Worm (Caenorhabditis elegans) whole organism, L2 larva: Measurements from ENCODE around the gene Y54E2A.8.

Experiments
- aly-2 ChIP-seq: fragments of 150-350 bp; optimal IDR thresholded peaks from 2 replicates; lab custom pipeline; 2014; ENCODE audit warnings: missing biosample characterization, missing genetic modification characterization
- blmp-1 ChIP-seq: sonication (generic microtip); optimal IDR thresholded peaks from 2 replicates; lab custom pipeline; 2017; ENCODE audit warnings: missing genetic modification characterization, mild to moderate bottlenecking, missing compliant biosample characterization, antibody characterized with exemption, moderate library complexity; ENCODE audit not compliant: insufficient read depth
- ceh-16 ChIP-seq: fragments of 150-350 bp; optimal IDR thresholded peaks from 2 replicates; lab custom pipeline; 2014; ENCODE audit warnings: missing biosample characterization, missing genetic modification characterization
- elt-1 ChIP-seq: fragments of 150-350 bp; optimal IDR thresholded peaks from 2 replicates; lab custom pipeline; 2014; ENCODE audit warnings: missing biosample characterization, missing genetic modification characterization
- fos-1 ChIP-seq: fragments of 150-350 bp; optimal IDR thresholded peaks from 2 replicates; lab custom pipeline; 2014; ENCODE audit warnings: missing biosample characterization, missing genetic modification characterization
- nhr-11 ChIP-seq: fragments of 150-350 bp; optimal IDR thresholded peaks from 2 replicates; lab custom pipeline; 2014; ENCODE audit warnings: missing biosample characterization, missing genetic modification characterization
- nhr-6 ChIP-seq: fragments of 150-350 bp; optimal IDR thresholded peaks from 2 replicates; lab custom pipeline; 2014; ENCODE audit warnings: missing biosample characterization, missing genetic modification characterization
- snpc-4 ChIP-seq: fragments of 150-350 bp; optimal IDR thresholded peaks from 2 replicates; lab custom pipeline; 2014; ENCODE audit warnings: missing biosample characterization, missing genetic modification characterization
- unc-55 ChIP-seq: fragments of 150-350 bp; sonication (generic microtip); optimal IDR thresholded peaks from 3 replicates; lab custom pipeline; 2014; ENCODE audit warnings: missing biosample characterization, missing genetic modification reagents, missing genetic modification characterization
- unc-62 ChIP-seq: fragments of 150-350 bp; optimal IDR thresholded peaks from 2 replicates; lab custom pipeline; 2014; ENCODE audit warnings: missing biosample characterization, missing genetic modification reagents, missing genetic modification characterization

- TF ChIP-seq unc-55 (GFP tag; lab: Kevin White, UChicago) = no peak
- TF ChIP-seq fos-1 = no peak
- TF ChIP-seq snpc-4 (tag; lab: Kevin White, UChicago) = no peak
- TF ChIP-seq elt-1 = no peak
- TF ChIP-seq nhr-11 (tag; lab: Kevin White, UChicago) = no peak
- no peak for TF ChIP-seq nhr-6 (tag; lab: Kevin White, UChicago)
- TF ChIP-seq unc-62 (GFP tag; lab: Kevin White, UChicago) = no peak
- no peak for TF ChIP-seq ceh-16 (tag; lab: Kevin White, UChicago)
- no peak for TF ChIP-seq aly-2
- TF ChIP-seq blmp-1 = no peak
Observed at ce11 chrII:14772113-14772512, 6.0 kb upstream of the Y54E2A.8 start.
